Worm (Caenorhabditis elegans) whole organism, early embryonic: ENCODE results near the gene pals-25.

Source experiments
- F13C5.2 ChIP-seq: sonication (generic microtip); optimal IDR thresholded peaks from 2 replicates; lab custom pipeline; 2017; ENCODE audit warnings: mild to moderate bottlenecking, missing genetic modification characterization, inconsistent platforms, missing compliant biosample characterization
- ama-1 ChIP-seq: fragments of 150-350 bp; optimal IDR thresholded peaks from 2 replicates; lab custom pipeline; 2014
- pes-1 ChIP-seq: fragments of 200-800 bp; sonication (Bioruptor generic); IDR thresholded peaks from 2 replicates; pipeline ENCODE4 v1.3.6; 2022; ENCODE audit warnings: missing genetic modification reagents, missing genetic modification characterization, missing compliant biosample characterization
- tbx-37 ChIP-seq: fragments of 200-800 bp; sonication (Bioruptor generic); conservative IDR thresholded peaks from 2 replicates; pipeline ENCODE4 v1.3.6; 2022; ENCODE audit warnings: missing genetic modification reagents, missing genetic modification characterization, missing compliant biosample characterization

DNA sequence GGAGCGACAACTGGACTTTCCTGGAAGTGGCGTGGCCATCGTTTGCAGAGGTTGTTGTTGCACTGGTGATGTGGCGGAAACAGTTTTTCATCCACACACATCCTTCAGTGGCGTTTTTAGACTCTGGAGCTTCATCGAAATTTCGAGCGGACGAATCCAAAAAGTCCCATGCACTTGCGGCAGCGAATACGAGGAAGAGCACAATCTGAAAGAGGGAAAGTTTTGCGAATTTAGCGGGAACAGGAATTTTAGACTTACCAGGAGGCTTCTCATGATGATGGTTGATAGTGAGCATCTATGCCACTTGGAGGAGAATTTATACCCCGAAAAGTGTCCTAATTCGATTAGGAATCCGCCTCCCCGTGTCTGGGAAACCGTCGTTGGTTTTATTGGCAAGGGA, 43.4 kb downstream of the pals-25 start, which contains the start of gene F40G9.14:
- no peak for TF ChIP-seq tbx-37 (GFP tag; lab: Robert Waterston, UW)
- no peak for TF ChIP-seq pes-1 (GFP tag; lab: Robert Waterston, UW)
- TF ChIP-seq F13C5.2 (tag; lab: Kevin White, UChicago), result no peak
- TF ChIP-seq ama-1 (lab: Kevin White, UChicago), result no peak
